Worm (Caenorhabditis elegans): ENCODE results near the gene F13H8.8.

- TF ChIP-seq snpc-4 (tag; optimal IDR thresholded peaks at IDR 0.05) (no peak), lin-15B (tag; optimal IDR thresholded peaks at IDR 0.05) (no peak), unc-62 (GFP tag; optimal IDR thresholded peaks at IDR 0.05 in 1 of 2) (no peak), unc-62 (tag; optimal IDR thresholded peaks at IDR 0.05) (no peak)
Measured at ce11 chrII:6230116-6230515, 37.8 kb downstream of the F13H8.8 start.

All from whole organism, L4 larva.